Fruit fly (Drosophila melanogaster) Kc167 (cell line): ENCODE data around the gene CG14739.

ENCODE experiments used
- Myc ChIP-seq: fragments of >200 bp; optimal IDR thresholded peaks from 2 replicates; lab custom pipeline; 2017; ENCODE audit warnings: missing external identifiers
- Sin3A ChIP-seq: fragments of >200 bp; optimal IDR thresholded peaks from 2 replicates; lab custom pipeline; 2018; ENCODE audit warnings: missing external identifiers
- h ChIP-seq: fragments of >200 bp; optimal IDR thresholded peaks from 3 replicates; lab custom pipeline; 2018; ENCODE audit warnings: missing external identifiers
- insv ChIP-seq: fragments of >200 bp; optimal IDR thresholded peaks from 3 replicates; lab custom pipeline; 2018; ENCODE audit warnings: missing external identifiers
- psq ChIP-seq: fragments of >200 bp; optimal IDR thresholded peaks from 2 replicates; lab custom pipeline; 2017; ENCODE audit warnings: missing external identifiers
- ttk ChIP-seq: sonication (Bioruptor generic); optimal IDR thresholded peaks from 2 replicates; lab custom pipeline; 2017; ENCODE audit warnings: missing external identifiers

CG14739 gene

dm6 chr3R:12049113-12049512, at the start of gene CG14739:
TSS of gene CG14739 (minus strand) at chr3R:12049213.
- no peak for TF ChIP-seq psq (lab: Kevin White, UChicago)

dm6 chr3R:12094588-12094987, 45.6 kb upstream of the CG14739 start, which contains the start of gene dpr17:
TSS of gene dpr17 (plus strand) at chr3R:12094876.
- TF ChIP-seq Myc (no peak), h (lab: Kevin White, UChicago) (no peak), psq (lab: Kevin White, UChicago) (no peak), ttk (lab: Kevin White, UChicago) (no peak), Sin3A (lab: Kevin White, UChicago) (no peak), insv (no peak)

dm6 chr3R:12090549-12090948, 41.5 kb upstream of the CG14739 start, which contains the start of gene ATP8B:
TSS of gene ATP8B (minus strand) at chr3R:12090612.
- TF ChIP-seq ttk (lab: Kevin White, UChicago) = no peak
- no peak for TF ChIP-seq psq (lab: Kevin White, UChicago)
- TF ChIP-seq insv = no peak
- no peak for TF ChIP-seq Myc
- no peak for TF ChIP-seq Sin3A (lab: Kevin White, UChicago)
- no peak for TF ChIP-seq h (lab: Kevin White, UChicago)

DNA sequence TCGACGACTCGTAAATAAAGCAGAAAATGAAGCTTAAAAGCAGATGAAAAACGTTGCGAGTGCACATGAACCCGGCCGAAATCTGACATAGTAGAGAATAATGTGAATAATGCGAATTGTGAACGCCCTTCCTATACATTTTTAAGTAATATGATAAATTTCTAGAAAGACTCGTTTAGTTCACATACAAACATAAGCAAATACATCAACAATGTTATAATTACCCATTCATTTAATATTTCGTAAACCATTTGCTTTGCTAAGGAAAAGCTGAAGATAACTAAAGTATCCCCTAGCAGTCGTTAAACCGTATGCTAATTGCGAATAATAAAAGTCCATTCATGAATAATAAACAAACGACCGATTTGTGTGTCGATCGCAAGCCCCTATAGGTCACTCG, 34.5 kb upstream of the CG14739 start:
- TF ChIP-seq h (lab: Kevin White, UChicago) (no peak), Myc (no peak), Sin3A (lab: Kevin White, UChicago) (no peak), ttk (lab: Kevin White, UChicago) (no peak), psq (lab: Kevin White, UChicago) (no peak), insv (no peak)

DNA sequence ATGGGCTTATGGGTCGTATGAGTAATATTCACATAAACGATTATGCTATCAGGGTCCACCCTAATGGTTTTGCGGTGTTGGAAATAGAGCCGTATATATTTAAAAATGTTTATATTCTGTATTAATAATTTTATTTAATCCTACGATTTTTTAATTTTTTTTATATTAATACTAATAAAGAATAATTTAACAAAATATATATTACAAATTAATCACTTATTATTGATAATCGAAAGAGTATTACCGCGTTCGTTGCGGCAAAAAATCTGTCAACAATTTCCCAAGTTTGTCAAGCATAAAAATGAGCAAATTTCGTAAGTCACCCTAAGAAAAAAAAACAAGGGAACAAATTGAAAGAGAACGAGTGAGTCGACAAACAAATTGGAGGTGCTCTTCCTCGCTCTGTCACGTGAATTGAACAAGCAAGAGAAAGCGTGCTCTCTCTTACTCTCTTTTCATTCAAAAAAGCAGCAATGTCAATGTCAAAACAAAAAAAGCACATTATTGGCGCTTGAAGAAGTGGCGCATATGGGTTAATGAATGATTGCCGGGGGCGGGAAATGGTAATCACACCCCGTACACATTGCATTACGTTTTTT, 31.5 kb upstream of the CG14739 start:
- TF ChIP-seq Sin3A (lab: Kevin White, UChicago) (no peak), Myc (no peak), ttk (lab: Kevin White, UChicago) (no peak), psq (lab: Kevin White, UChicago) (no peak), h (lab: Kevin White, UChicago) (no peak), insv (no peak)

DNA sequence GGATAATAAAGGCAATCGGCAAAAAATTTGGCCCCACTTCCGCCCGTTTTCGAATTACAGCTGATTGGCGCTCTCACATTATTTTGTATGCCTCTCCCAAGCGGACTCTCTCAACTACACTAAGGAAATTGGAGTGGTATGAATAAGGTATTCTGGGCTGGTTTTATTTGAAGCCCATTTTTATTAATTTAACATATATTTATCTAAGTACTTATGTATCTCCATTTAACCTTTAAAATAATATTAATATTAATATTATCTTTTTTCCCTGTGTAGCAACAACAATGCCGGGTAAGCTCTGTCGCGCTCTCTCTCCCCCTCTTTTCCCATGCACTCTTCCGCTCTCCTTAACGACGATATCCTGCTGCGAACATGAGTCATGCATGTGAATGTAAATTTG, 29.9 kb upstream of the CG14739 start:
- TF ChIP-seq Sin3A (lab: Kevin White, UChicago) (no peak), Myc (no peak), ttk (lab: Kevin White, UChicago) (no peak), h (lab: Kevin White, UChicago) (no peak), insv (no peak), psq (lab: Kevin White, UChicago) (no peak)

DNA sequence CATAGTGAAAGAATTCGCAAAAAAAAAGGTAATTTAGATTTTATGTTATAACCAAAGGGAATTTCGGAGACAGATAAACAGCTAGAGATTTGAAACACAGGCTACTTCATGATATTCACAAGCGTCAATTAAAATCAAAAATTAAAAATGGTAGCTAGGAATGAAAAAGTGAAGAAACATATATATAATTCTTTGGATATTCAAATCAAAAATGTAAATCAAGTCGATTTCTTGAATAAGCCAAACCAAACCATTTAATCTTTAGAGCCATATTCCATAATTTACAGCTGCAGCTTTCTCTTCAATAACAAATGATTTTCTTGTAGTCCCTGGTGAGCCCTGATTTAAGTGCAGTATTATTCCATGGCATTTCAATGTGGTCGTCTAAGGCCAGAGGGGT, 13.8 kb upstream of the CG14739 start, which contains the start of gene CG14740:
TSS of gene CG14740 (minus strand) at position 101 of the 400 bp plus-strand sequence.
- TF ChIP-seq Sin3A (lab: Kevin White, UChicago) (no peak), h (lab: Kevin White, UChicago) (no peak), ttk (lab: Kevin White, UChicago) (no peak), insv (no peak), psq (lab: Kevin White, UChicago) (no peak), Myc (no peak)

DNA sequence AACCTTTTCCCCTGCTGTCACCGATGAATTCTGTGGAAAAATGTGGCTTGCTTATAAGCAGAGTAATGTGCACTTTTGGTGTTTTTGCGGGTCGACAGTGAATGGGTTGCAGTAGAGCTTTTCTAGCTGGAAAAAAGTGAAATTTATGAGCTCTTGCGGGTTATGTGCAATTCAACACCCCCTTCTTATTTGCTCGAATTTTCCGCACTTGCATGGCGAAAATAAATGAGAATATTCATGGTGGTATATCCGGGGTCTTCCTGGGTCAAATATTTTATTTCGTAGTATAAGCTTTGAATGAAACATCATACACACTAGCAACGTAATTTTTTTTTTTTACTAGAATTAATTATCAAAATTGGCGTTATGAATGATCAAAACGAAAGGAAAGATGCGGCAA, 8.8 kb downstream of the CG14739 start, which contains the start of gene CG14736:
TSS of gene CG14736 (plus strand) at position 301 of the 400 bp plus-strand sequence.
- no peak for TF ChIP-seq psq (lab: Kevin White, UChicago)
- no peak for TF ChIP-seq Myc
- TF ChIP-seq ttk (lab: Kevin White, UChicago) = no peak
- TF ChIP-seq h (lab: Kevin White, UChicago) = no peak
- no peak for TF ChIP-seq Sin3A (lab: Kevin White, UChicago)
- no peak for TF ChIP-seq insv

DNA sequence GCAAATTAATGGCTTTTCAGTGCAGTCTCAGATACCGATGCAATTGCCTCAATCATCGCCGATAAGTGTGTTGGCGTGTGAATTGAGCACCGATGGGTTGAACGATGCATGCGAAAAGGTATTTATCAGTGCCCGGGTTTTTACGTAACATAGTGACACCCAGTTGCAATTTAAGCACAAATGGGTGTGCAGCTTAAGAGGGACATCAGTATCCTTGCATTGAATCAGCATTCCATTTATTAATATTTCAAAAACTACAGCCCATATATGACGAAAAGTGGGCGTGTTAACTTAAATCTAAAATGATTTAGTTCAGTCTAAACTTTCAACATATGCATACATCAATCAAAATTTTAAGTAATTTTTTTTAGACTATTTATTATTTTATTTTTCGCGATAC, 16.2 kb downstream of the CG14739 start, which contains the start of gene ssp5:
TSS of gene ssp5 (plus strand) at position 301 of the 400 bp plus-strand sequence.
- TF ChIP-seq Sin3A (lab: Kevin White, UChicago) = no peak
- no peak for TF ChIP-seq psq (lab: Kevin White, UChicago)
- no peak for TF ChIP-seq ttk (lab: Kevin White, UChicago)
- no peak for TF ChIP-seq insv
- TF ChIP-seq Myc = no peak
- TF ChIP-seq h (lab: Kevin White, UChicago) = no peak

dm6 chr3R:12031657-12032056, 17.4 kb downstream of the CG14739 start, which contains the start of the genes CG31358, CG42504 and CG42505:
TSS of gene CG31358 (minus strand) at chr3R:12031757.
TSS of gene CG42504 (minus strand) at chr3R:12031757.
TSS of gene CG42505 (minus strand) at chr3R:12031757.
- TF ChIP-seq insv (no peak), Myc (no peak), ttk (lab: Kevin White, UChicago) (no peak)

DNA sequence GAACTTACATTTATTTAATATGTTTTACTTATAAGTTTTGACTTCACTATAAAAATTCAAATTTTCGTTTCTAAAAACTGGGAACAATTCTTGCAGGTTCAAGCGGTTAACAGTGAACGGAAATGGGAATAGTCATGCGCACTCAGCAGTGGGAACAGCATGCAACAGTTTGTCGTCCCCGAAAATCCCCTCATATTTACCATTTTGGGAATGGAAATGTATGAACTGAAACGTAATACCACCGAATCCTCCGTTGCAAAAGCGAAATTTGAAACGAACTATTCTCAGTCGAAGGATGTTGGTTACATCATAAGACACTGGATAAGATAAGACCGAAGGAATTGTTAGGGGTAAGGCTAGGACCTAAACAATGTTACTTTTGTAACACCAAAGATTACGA, 28.0 kb downstream of the CG14739 start:
- TF ChIP-seq h (lab: Kevin White, UChicago) (no peak), Myc (no peak), Sin3A (lab: Kevin White, UChicago) (no peak), ttk (lab: Kevin White, UChicago) (no peak), psq (lab: Kevin White, UChicago) (no peak), insv (no peak)

DNA sequence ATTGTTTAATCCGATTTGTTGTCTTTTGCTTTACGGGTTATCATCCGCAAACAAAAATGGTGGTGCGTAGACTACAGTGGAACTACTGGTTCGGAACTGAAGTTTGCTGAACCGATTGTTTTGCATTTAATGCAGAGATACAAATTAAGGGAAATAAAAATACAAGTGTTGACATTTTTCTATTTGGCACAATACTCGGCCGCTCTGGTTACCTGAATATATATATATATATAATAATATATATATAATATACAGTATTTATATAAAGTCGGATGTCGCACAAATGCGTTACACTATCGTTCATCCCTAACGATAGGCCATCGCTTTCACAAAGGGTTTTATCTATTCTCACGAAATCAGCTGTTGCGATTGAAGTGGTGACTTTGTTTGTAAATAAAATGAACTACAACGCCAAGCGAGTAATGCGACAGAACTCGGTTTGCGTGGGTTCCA, 32.2 kb downstream of the CG14739 start, which contains the start of the genes DCAF12 and Spt3:
TSS of gene DCAF12 (minus strand) at position 204 of the 453 bp plus-strand sequence.
TSS of gene Spt3 (plus strand) at position 329 of the 453 bp plus-strand sequence.
- TF ChIP-seq psq (lab: Kevin White, UChicago) (no peak), Sin3A (lab: Kevin White, UChicago) (no peak), Myc (no peak)
